Fruit fly (Drosophila melanogaster) whole organism, pupa: Measurements from ENCODE around the gene CG31220.

Experiments
- CG17806 ChIP-seq: fragments of 200-800 bp; sonication (Bioruptor generic); optimal IDR thresholded peaks from 2 replicates; lab custom pipeline; 2018; ENCODE audit warnings: missing biosample characterization, mild to moderate bottlenecking, missing genetic modification characterization, moderate library complexity
- CG32121 ChIP-seq: fragments of 200-800 bp; sonication (Bioruptor generic); IDR thresholded peaks from 2 replicates; pipeline ENCODE4 v1.3.6; 2022; ENCODE audit warnings: missing biosample characterization, missing genetic modification characterization
- Pif1B ChIP-seq: fragments of 200-800 bp; sonication (Bioruptor generic); optimal IDR thresholded peaks from 3 replicates; lab custom pipeline; 2016; ENCODE audit warnings: missing biosample characterization, missing genetic modification characterization

DNA sequence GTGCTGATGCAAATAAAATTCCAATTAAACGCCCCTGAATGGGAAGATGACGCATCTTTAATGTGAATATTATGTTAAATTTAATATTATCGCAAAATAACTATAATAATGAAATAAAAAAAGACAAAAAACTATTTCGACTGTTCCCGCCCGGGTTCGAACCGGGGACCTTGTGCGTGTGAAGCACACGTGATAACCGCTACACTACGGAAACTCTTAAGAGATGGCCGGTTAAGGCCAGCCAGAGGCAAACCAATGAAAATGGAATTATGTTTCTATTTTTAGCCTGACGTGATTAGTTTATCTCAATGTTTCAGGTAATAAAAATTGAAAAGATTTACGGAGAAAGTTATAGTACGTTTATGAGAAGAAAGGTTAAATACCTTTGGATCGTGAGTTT lies 23.8 kb downstream of the CG31220 start:
- TF ChIP-seq Pif1B (GFP tag; lab: Kevin White, UChicago) (no peak), CG17806 (no peak), CG32121 (no peak)
